Fruit fly (Drosophila melanogaster) S2 (cell line): ENCODE data around the gene mthl15.

Experiments used
- CG8478 ChIP-seq: fragments of >200 bp; optimal IDR thresholded peaks from 2 replicates; lab custom pipeline; 2018
- CTCF ChIP-seq, 2 experiments: fragments of >200 bp; optimal IDR thresholded peaks; 2 replicates each; lab custom pipeline; 2018

DNA sequence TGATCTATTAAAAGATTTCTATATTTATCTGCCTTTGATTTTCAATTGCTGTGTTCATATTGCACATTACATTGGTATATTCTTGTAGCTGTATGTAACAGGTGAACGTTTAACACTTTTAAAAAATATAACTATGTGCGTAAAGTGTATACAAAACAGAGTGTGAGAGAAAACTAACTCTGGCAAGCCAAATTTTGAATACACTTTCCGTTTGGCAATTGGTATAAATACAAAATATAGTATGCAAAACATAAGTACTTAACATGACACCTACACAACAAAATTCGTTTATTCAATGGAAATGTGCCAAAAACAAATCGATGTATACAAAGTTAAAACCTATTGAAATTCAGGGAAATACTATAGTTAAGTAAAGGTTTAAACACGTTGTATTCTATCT lies 5.3 kb downstream of the mthl15 start:
- TF ChIP-seq CG8478 (lab: Kevin White, UChicago) (no peak), CTCF (optimal IDR thresholded peaks at IDR 0.05; lab: Kevin White, UChicago) (no peak)
